Fruit fly (Drosophila melanogaster): ENCODE data around the gene shps.

DNA sequence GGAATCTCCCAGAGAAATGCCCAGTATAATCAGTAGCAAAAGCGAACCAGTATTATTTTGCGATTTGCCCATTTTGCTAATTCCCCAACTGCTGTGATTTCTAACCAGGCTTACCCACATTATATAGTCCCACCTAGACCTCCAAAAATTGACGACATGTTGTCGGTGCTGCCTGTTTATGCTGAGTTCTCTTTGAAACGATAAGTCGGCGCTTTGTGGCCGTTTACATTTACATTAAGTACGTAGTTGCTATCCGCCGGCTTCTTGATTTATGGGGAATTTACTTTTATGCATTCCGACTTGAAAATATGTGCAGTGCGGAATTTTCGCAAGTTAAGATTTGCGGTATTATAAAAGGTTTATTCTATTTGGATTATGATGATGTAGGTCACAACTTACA is 14.9 kb downstream of the shps start, which contains the start of gene CG5715:
- TF ChIP-seq CG9876 (GFP tag; optimal IDR thresholded peaks at IDR 0.05) = no peak
- no peak for TF ChIP-seq Vsx1 (GFP tag; optimal IDR thresholded peaks at IDR 0.05)
- no peak for TF ChIP-seq tio (GFP tag; optimal IDR thresholded peaks at IDR 0.05)
- TF ChIP-seq onecut (GFP tag; IDR thresholded peaks at IDR 0.05) = no peak
- TF ChIP-seq sr (GFP tag; IDR thresholded peaks at IDR 0.05) = no peak
- TF ChIP-seq aop (GFP tag; IDR thresholded peaks at IDR 0.05) = no peak
- no peak for TF ChIP-seq CG10565 (GFP tag; optimal IDR thresholded peaks at IDR 0.05)
- TF ChIP-seq HLH54F (GFP tag; optimal IDR thresholded peaks at IDR 0.05) = no peak
- TF ChIP-seq CG3407 (GFP tag; optimal IDR thresholded peaks at IDR 0.05) = no peak
- no peak for TF ChIP-seq Mad (GFP tag; optimal IDR thresholded peaks at IDR 0.05)

Measured in whole organism, embryonic.